Worm (Caenorhabditis elegans) whole organism, L4 larva: ENCODE measurements around the gene F53F1.4.

Experiments used
- F26F4.8 ChIP-seq: fragments of 200-800 bp; sonication (Bioruptor generic); conservative IDR thresholded peaks from 2 replicates; pipeline ENCODE4 v1.3.6; 2022; ENCODE audit warnings: missing genetic modification characterization, missing compliant biosample characterization
- F37D6.2 ChIP-seq: sonication (generic microtip); optimal IDR thresholded peaks from 2 replicates; lab custom pipeline; 2016; ENCODE audit warnings: mild to moderate bottlenecking, missing genetic modification characterization, missing compliant biosample characterization
- F44E2.7 ChIP-seq: fragments of 200-800 bp; sonication (Bioruptor generic); IDR thresholded peaks from 2 replicates; pipeline ENCODE4 v2.1.2; 2022; ENCODE audit warnings: missing genetic modification characterization, missing compliant biosample characterization
- R02D3.7 ChIP-seq: fragments of 150-350 bp; sonication (generic microtip); optimal IDR thresholded peaks from 3 replicates; lab custom pipeline; 2014; ENCODE audit warnings: missing biosample characterization, missing genetic modification characterization
- T20F7.1 ChIP-seq: fragments of 200-800 bp; sonication (Bioruptor generic); optimal IDR thresholded peaks from 2 replicates; lab custom pipeline; 2018; ENCODE audit warnings: mild to moderate bottlenecking, missing genetic modification characterization, missing compliant biosample characterization
- T26A8.4 ChIP-seq: fragments of 200-800 bp; sonication (Bioruptor generic); IDR thresholded peaks from 2 replicates; pipeline ENCODE4 v1.3.6; 2022; ENCODE audit warnings: missing genetic modification characterization, missing compliant biosample characterization
- Y105C5A.15 ChIP-seq: fragments of 200-800 bp; sonication (Bioruptor generic); IDR thresholded peaks from 2 replicates; pipeline ENCODE4 v1.3.6; 2022; ENCODE audit warnings: missing genetic modification characterization, missing compliant biosample characterization
- Y48G9A.11 ChIP-seq: fragments of 200-800 bp; sonication (Bioruptor generic); IDR thresholded peaks from 2 replicates; pipeline ENCODE4 v1.3.6; 2022; ENCODE audit warnings: missing genetic modification reagents, missing genetic modification characterization, missing compliant biosample characterization
- Y5F2A.4 ChIP-seq: fragments of 200-800 bp; sonication (Bioruptor generic); optimal IDR thresholded peaks from 2 replicates; lab custom pipeline; 2018; ENCODE audit warnings: mild to moderate bottlenecking, missing genetic modification characterization, missing compliant biosample characterization
- aha-1 ChIP-seq: fragments of 150-350 bp; peaks from one replicate; lab custom pipeline; 2014; ENCODE audit warnings: missing biosample characterization, missing genetic modification characterization
- aly-2 ChIP-seq: sonication (generic microtip); optimal IDR thresholded peaks from 2 replicates; lab custom pipeline; 2018; ENCODE audit warnings: missing biosample characterization, missing genetic modification characterization
- arid-1 ChIP-seq: fragments of 200-800 bp; sonication (Bioruptor generic); conservative IDR thresholded peaks from 2 replicates; pipeline ENCODE4 v1.3.6; 2022; ENCODE audit warnings: missing genetic modification reagents, missing genetic modification characterization, missing compliant biosample characterization
- ceh-28 ChIP-seq: fragments of 150-350 bp; optimal IDR thresholded peaks from 2 replicates; lab custom pipeline; 2014; ENCODE audit warnings: missing biosample characterization, missing genetic modification reagents, missing genetic modification characterization
- ceh-44 ChIP-seq: fragments of 200-800 bp; sonication (Bioruptor generic); IDR thresholded peaks from 2 replicates; pipeline ENCODE4 v1.3.6; 2022; ENCODE audit warnings: missing genetic modification reagents, missing genetic modification characterization, missing compliant biosample characterization
- cey-2 ChIP-seq: sonication (generic microtip); optimal IDR thresholded peaks from 3 replicates; lab custom pipeline; 2017; ENCODE audit warnings: missing genetic modification characterization, mild to moderate bottlenecking, missing compliant biosample characterization, antibody characterized with exemption, borderline replicate concordance; ENCODE audit not compliant: insufficient read depth
- ctbp-1 ChIP-seq: fragments of 200-800 bp; sonication (Bioruptor generic); IDR thresholded peaks from 2 replicates; pipeline ENCODE4 v1.3.6; 2022; ENCODE audit warnings: missing genetic modification reagents, missing genetic modification characterization, missing compliant biosample characterization
- daf-16 ChIP-seq, 3 experiments: sonication (generic microtip); optimal IDR thresholded peaks; 2 replicates each; lab custom pipeline; 2016 to 2017; ENCODE audit warnings: missing genetic modification characterization in 3 of 3, missing genetic modification reagents in 3 of 3, mild to moderate bottlenecking in 2 of 3, missing compliant biosample characterization in 2 of 3, missing biosample characterization in 1 of 3, moderate library complexity in 1 of 3
- dmd-9 ChIP-seq: fragments of 200-800 bp; sonication (Bioruptor generic); IDR thresholded peaks from 2 replicates; pipeline ENCODE4 v1.3.6; 2022; ENCODE audit warnings: missing genetic modification reagents, missing genetic modification characterization, missing compliant biosample characterization
- egl-27 ChIP-seq: sonication (generic microtip); optimal IDR thresholded peaks from 3 replicates; lab custom pipeline; 2017; ENCODE audit warnings: missing biosample characterization, missing genetic modification reagents, missing genetic modification characterization
- fos-1 ChIP-seq: fragments of 150-350 bp; optimal IDR thresholded peaks from 2 replicates; lab custom pipeline; 2014; ENCODE audit warnings: missing biosample characterization, missing genetic modification characterization
- gei-8 ChIP-seq: fragments of 200-800 bp; sonication (Bioruptor generic); optimal IDR thresholded peaks from 2 replicates; lab custom pipeline; 2018; ENCODE audit warnings: mild to moderate bottlenecking, missing genetic modification characterization, missing compliant biosample characterization
- hif-1 ChIP-seq, 2 experiments: sonication (generic microtip); optimal IDR thresholded peaks; 2 replicates each; lab custom pipeline; 2016 to 2017; ENCODE audit warnings: missing compliant biosample characterization in 2 of 2, missing genetic modification characterization in 2 of 2, missing genetic modification reagents in 2 of 2, missing genotype in 2 of 2, mild to moderate bottlenecking in 1 of 2
- hlh-30 ChIP-seq: sonication (generic microtip); optimal IDR thresholded peaks from 2 replicates; lab custom pipeline; 2017; ENCODE audit warnings: antibody characterized with exemption, mild to moderate bottlenecking, missing genetic modification characterization, missing compliant biosample characterization; ENCODE audit not compliant: insufficient read depth
- jun-1 ChIP-seq: fragments of 150-350 bp; optimal IDR thresholded peaks from 2 replicates; lab custom pipeline; 2014; ENCODE audit warnings: missing biosample characterization, missing genetic modification reagents, missing genetic modification characterization
- lin-1 ChIP-seq: fragments of 200-800 bp; sonication (Bioruptor generic); IDR thresholded peaks from 2 replicates; pipeline ENCODE4 v1.3.6; 2022; ENCODE audit warnings: missing genetic modification reagents, missing genetic modification characterization, missing compliant biosample characterization
- lin-15B ChIP-seq: fragments of 150-350 bp; sonication (generic microtip); optimal IDR thresholded peaks from 3 replicates; lab custom pipeline; 2014; ENCODE audit warnings: missing biosample characterization, missing genetic modification characterization
- lin-38 ChIP-seq: fragments of 200-800 bp; sonication (Bioruptor generic); IDR thresholded peaks from 2 replicates; pipeline ENCODE4 v1.3.6; 2022; ENCODE audit warnings: missing genetic modification reagents, missing genetic modification characterization, missing compliant biosample characterization
- lsy-2 ChIP-seq, 2 experiments: fragments of 150-350 bp in 1 of 2; sonication (generic microtip) in 1 of 2; optimal IDR thresholded peaks; 2 replicates each; lab custom pipeline; 2014 to 2017; ENCODE audit warnings: missing biosample characterization in 2 of 2, missing genetic modification characterization in 2 of 2
- mdl-1 ChIP-seq, 2 experiments: fragments of 150-350 bp in 1 of 2; sonication (generic microtip) in 1 of 2; optimal IDR thresholded peaks; 2 replicates each; lab custom pipeline; 2014 to 2017; ENCODE audit warnings: missing biosample characterization in 2 of 2, missing genetic modification characterization in 2 of 2
- mdt-29 ChIP-seq: fragments of 200-800 bp; sonication (Bioruptor generic); IDR thresholded peaks from 2 replicates; pipeline ENCODE4 v1.3.6; 2022; ENCODE audit warnings: missing genetic modification reagents, missing genetic modification characterization, missing compliant biosample characterization
- mep-1 ChIP-seq: fragments of 150-350 bp; sonication (generic microtip); optimal IDR thresholded peaks from 3 replicates; lab custom pipeline; 2014; ENCODE audit warnings: missing biosample characterization, missing genetic modification characterization
- mes-2 ChIP-seq: sonication (generic microtip); optimal IDR thresholded peaks from 2 replicates; lab custom pipeline; 2016; ENCODE audit warnings: missing genotype, mild to moderate bottlenecking, missing genetic modification characterization, missing compliant biosample characterization; ENCODE audit not compliant: poor library complexity, severe bottlenecking
- mxl-2 ChIP-seq: fragments of 200-800 bp; sonication (Bioruptor generic); conservative IDR thresholded peaks from 2 replicates; pipeline ENCODE4 v1.3.6; 2022; ENCODE audit warnings: missing genetic modification reagents, missing genetic modification characterization, missing compliant biosample characterization
- nhr-111 ChIP-seq: fragments of 200-800 bp; sonication (Bioruptor generic); optimal IDR thresholded peaks from 2 replicates; lab custom pipeline; 2018; ENCODE audit warnings: mild to moderate bottlenecking, missing genetic modification characterization, missing compliant biosample characterization
- nhr-41 ChIP-seq: fragments of 200-800 bp; sonication (Bioruptor generic); IDR thresholded peaks from 2 replicates; pipeline ENCODE4 v1.3.6; 2022; ENCODE audit warnings: missing genetic modification reagents, missing genetic modification characterization, missing compliant biosample characterization
- nhr-42 ChIP-seq: fragments of 200-800 bp; sonication (Bioruptor generic); IDR thresholded peaks from 2 replicates; pipeline ENCODE4 v1.3.6; 2022; ENCODE audit warnings: missing genetic modification characterization, missing compliant biosample characterization
- nhr-77 ChIP-seq: fragments of 150-350 bp; optimal IDR thresholded peaks from 2 replicates; lab custom pipeline; 2014; ENCODE audit warnings: missing biosample characterization, missing genetic modification characterization
- pha-4 ChIP-seq, 2 experiments: fragments of 150-350 bp in 1 of 2; fragments of 200-800 bp in 1 of 2; sonication (Bioruptor generic) in 1 of 2; IDR thresholded peaks in 1 of 2; optimal IDR thresholded peaks in 1 of 2; 2 replicates each; pipeline versions ENCODE4 v1.3.6 to Lab custom; 2014 to 2022; ENCODE audit warnings: missing genetic modification characterization in 2 of 2, missing genetic modification reagents in 2 of 2, missing biosample characterization in 1 of 2, missing compliant biosample characterization in 1 of 2
- php-3 ChIP-seq: fragments of 200-800 bp; sonication (Bioruptor generic); IDR thresholded peaks from 2 replicates; pipeline ENCODE4 v1.3.6; 2022; ENCODE audit warnings: missing genetic modification reagents, missing genetic modification characterization, missing compliant biosample characterization
- pqm-1 ChIP-seq: sonication (generic microtip); optimal IDR thresholded peaks from 2 replicates; lab custom pipeline; 2017; ENCODE audit warnings: missing biosample characterization, missing genetic modification characterization
- sdz-12 ChIP-seq: fragments of 200-800 bp; sonication (Bioruptor generic); optimal IDR thresholded peaks from 2 replicates; lab custom pipeline; 2018; ENCODE audit warnings: mild to moderate bottlenecking, missing genetic modification characterization, missing compliant biosample characterization
- snpc-4 ChIP-seq: fragments of 150-350 bp; optimal IDR thresholded peaks from 2 replicates; lab custom pipeline; 2014; ENCODE audit warnings: missing biosample characterization, missing genetic modification characterization
- spr-1 ChIP-seq: sonication (generic microtip); optimal IDR thresholded peaks from 2 replicates; lab custom pipeline; 2016; ENCODE audit warnings: mild to moderate bottlenecking, missing genetic modification characterization, missing compliant biosample characterization
- unc-39 ChIP-seq: sonication (generic microtip); optimal IDR thresholded peaks from 2 replicates; lab custom pipeline; 2017; ENCODE audit warnings: missing biosample characterization, missing genetic modification characterization
- unc-62 ChIP-seq, 3 experiments: fragments of 150-350 bp in 1 of 3; sonication (generic microtip); optimal IDR thresholded peaks in 2 of 3; peaks in 1 of 3; 1 replicate in 1 of 3; 2 replicates in 2 of 3; lab custom pipeline; 2014 to 2017; ENCODE audit warnings: missing biosample characterization in 3 of 3, missing genetic modification characterization in 3 of 3, missing genetic modification reagents in 3 of 3, missing genotype in 1 of 3
- zag-1 ChIP-seq: fragments of 150-350 bp; optimal IDR thresholded peaks from 2 replicates; lab custom pipeline; 2014; ENCODE audit warnings: missing biosample characterization, missing genetic modification characterization
- zip-11 ChIP-seq: fragments of 200-800 bp; sonication (Bioruptor generic); IDR thresholded peaks from 2 replicates; pipeline ENCODE4 v1.3.6; 2022; ENCODE audit warnings: missing genetic modification characterization, missing compliant biosample characterization
- zip-2 ChIP-seq: fragments of 150-350 bp; optimal IDR thresholded peaks from 2 replicates; lab custom pipeline; 2014; ENCODE audit warnings: missing biosample characterization, missing genetic modification characterization

Gene F53F1.4

DNA sequence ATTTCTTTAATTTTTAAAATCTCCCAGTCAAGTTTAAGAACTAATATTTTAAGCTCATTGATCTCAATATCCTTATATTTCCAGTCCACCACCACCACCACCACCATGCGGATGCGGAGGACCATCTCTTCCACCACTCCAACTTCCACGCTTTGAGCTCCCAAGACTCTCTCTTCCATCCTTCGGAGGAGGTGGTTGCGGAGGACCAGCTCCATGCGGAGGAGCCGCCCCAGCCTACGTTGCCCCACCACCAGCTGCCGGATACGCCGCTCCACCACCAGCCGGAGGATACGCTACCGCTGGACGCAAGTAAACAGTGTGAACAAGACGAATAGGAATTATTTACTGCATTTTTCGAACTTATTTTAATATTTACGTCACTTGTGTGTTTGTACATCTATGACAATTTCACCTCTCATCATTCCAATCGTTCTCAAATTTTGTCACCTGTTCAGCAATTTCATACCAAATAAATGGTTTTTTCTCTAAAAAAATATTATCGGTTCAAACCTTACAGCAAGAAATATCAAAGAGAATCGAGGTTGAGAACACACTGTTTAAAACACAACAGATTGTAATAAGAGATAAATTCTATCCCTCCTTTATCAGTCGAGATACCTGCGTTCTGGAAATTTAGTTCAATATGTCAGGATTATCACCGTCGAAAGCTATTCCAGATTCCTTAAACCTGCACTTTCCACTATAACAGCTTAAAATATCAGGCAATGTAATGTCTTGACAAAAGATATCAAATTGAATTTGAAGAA lies 531 bp downstream of the F53F1.4 start (continued):
- TF ChIP-seq lin-1 (GFP tag; lab: Robert Waterston, UW) (no peak), sdz-12 (GFP tag; lab: Kevin White, UChicago) (no peak), ctbp-1 (0 out of 2 replicates have a peak, but pooled peaks have one; percentile 40), dmd-9 (no peak), cey-2 (tag; lab: Kevin White, UChicago) (no peak), zip-11 (GFP tag; lab: Robert Waterston, UW) (no peak), hif-1 (tag; optimal IDR thresholded peaks at IDR 0.05; lab: Kevin White, UChicago) (no peak), fos-1 (tag; lab: Kevin White, UChicago) (no peak), mdl-1 (tag; optimal IDR thresholded peaks at IDR 0.05; lab: Kevin White, UChicago) (no peak), snpc-4 (tag; lab: Kevin White, UChicago) (no peak), F44E2.7 (no peak), T26A8.4 (peak; percentile 47; the same call in 1 of the 2 replicates), php-3 (GFP tag; lab: Robert Waterston, UW) (no peak), pqm-1 (tag; lab: Kevin White, UChicago) (no peak), lin-15B (tag; lab: Kevin White, UChicago) (no peak), R02D3.7 (tag; lab: Kevin White, UChicago) (no peak), nhr-41 (GFP tag; lab: Robert Waterston, UW) (no peak), Y48G9A.11 (GFP tag; lab: Robert Waterston, UW) (no peak), hlh-30 (tag; lab: Kevin White, UChicago) (no peak), Y5F2A.4 (no peak), F26F4.8 (GFP tag; lab: Robert Waterston, UW) (no peak), jun-1 (tag; lab: Kevin White, UChicago) (no peak), F37D6.2 (tag; lab: Kevin White, UChicago) (no peak), ceh-28 (tag; lab: Kevin White, UChicago) (no peak), egl-27 (no peak), Y105C5A.15 (GFP tag; lab: Robert Waterston, UW) (no peak), spr-1 (peak; percentile 36), lin-38 (peak; percentile 12; the same call in 1 of the 2 replicates), mep-1 (tag; lab: Kevin White, UChicago) (peak; percentile 17), gei-8 (GFP tag; lab: Kevin White, UChicago) (no peak), zag-1 (no peak), pha-4 (GFP tag; IDR thresholded peaks at IDR 0.05; lab: Robert Waterston, UW) (no peak), pha-4 (tag; optimal IDR thresholded peaks at IDR 0.05; lab: Kevin White, UChicago) (no peak), unc-39 (tag; lab: Kevin White, UChicago) (no peak), zip-2 (tag; lab: Kevin White, UChicago) (no peak), T20F7.1 (GFP tag; lab: Kevin White, UChicago) (no peak), lsy-2 (tag; optimal IDR thresholded peaks at IDR 0.05; lab: Kevin White, UChicago) (no peak), daf-16 (GFP tag; optimal IDR thresholded peaks at IDR 0.05; lab: Kevin White, UChicago) (no peak), daf-16 (tag; optimal IDR thresholded peaks at IDR 0.05; lab: Kevin White, UChicago) (no peak), arid-1 (GFP tag; lab: Robert Waterston, UW) (no peak), aly-2 (tag; lab: Kevin White, UChicago) (no peak), mes-2 (tag; lab: Kevin White, UChicago) (no peak), ceh-44 (GFP tag; lab: Robert Waterston, UW) (no peak), unc-62 (GFP tag; optimal IDR thresholded peaks at IDR 0.05 in 1 of 2; lab: Kevin White, UChicago) (peak in 1 of 2 experiments; percentile 76), unc-62 (tag; optimal IDR thresholded peaks at IDR 0.05; lab: Kevin White, UChicago) (no peak), nhr-111 (GFP tag; lab: Kevin White, UChicago) (no peak), mxl-2 (GFP tag; lab: Robert Waterston, UW) (no peak), aha-1 (tag; lab: Kevin White, UChicago) (no peak), mdt-29 (no peak), nhr-42 (GFP tag; lab: Robert Waterston, UW) (no peak), nhr-77 (no peak)
